Fruit fly (Drosophila melanogaster) whole organism, embryonic: ENCODE data around the gene ninaE.
A peak's percentile ranks its signal among the peaks of the same experiment; 100 is the strongest.

Experiments used
- Atf3 ChIP-seq: fragments of 200-800 bp; sonication (Bioruptor generic); optimal IDR thresholded peaks from 3 replicates; lab custom pipeline; 2016; ENCODE audit warnings: missing biosample characterization, missing genetic modification characterization
- CG11504 ChIP-seq: fragments of 200-800 bp; sonication (Bioruptor generic); optimal IDR thresholded peaks from 3 replicates; lab custom pipeline; 2019; ENCODE audit warnings: missing biosample characterization, mild to moderate bottlenecking, missing genetic modification characterization, moderate library complexity
- CG12659 ChIP-seq: fragments of 200-800 bp; sonication (Bioruptor generic); optimal IDR thresholded peaks from 3 replicates; lab custom pipeline; 2017; ENCODE audit warnings: mild to moderate bottlenecking, missing biosample characterization, missing genetic modification reagents, missing genetic modification characterization
- CG12744 ChIP-seq: fragments of 200-800 bp; sonication (Bioruptor generic); optimal IDR thresholded peaks from 2 replicates; lab custom pipeline; 2016; ENCODE audit warnings: missing biosample characterization, missing genetic modification characterization
- CG15696 ChIP-seq: fragments of 200-800 bp; sonication (Bioruptor generic); optimal IDR thresholded peaks from 2 replicates; lab custom pipeline; 2019; ENCODE audit warnings: missing biosample characterization, mild to moderate bottlenecking, missing genetic modification characterization, moderate library complexity
- CG17361 ChIP-seq: fragments of 200-800 bp; sonication (Bioruptor generic); IDR thresholded peaks from 3 replicates; pipeline ENCODE4 v1.3.6; 2022; ENCODE audit warnings: missing biosample characterization, missing genetic modification characterization
- CG18262 ChIP-seq: fragments of 200-800 bp; optimal IDR thresholded peaks from 3 replicates; lab custom pipeline; 2019; ENCODE audit warnings: missing biosample characterization, mild to moderate bottlenecking, missing genetic modification characterization, moderate library complexity
- CG18764 ChIP-seq: fragments of 200-800 bp; sonication (Bioruptor generic); optimal IDR thresholded peaks from 3 replicates; lab custom pipeline; 2016; ENCODE audit warnings: missing biosample characterization, missing genetic modification characterization
- CG2678 ChIP-seq: fragments of 200-800 bp; sonication (Bioruptor generic); optimal IDR thresholded peaks from 3 replicates; lab custom pipeline; 2019; ENCODE audit warnings: missing biosample characterization, mild to moderate bottlenecking, missing genetic modification characterization, moderate library complexity
- CG2875 ChIP-seq: fragments of 200-800 bp; sonication (Bioruptor generic); optimal IDR thresholded peaks from 2 replicates; lab custom pipeline; 2017; ENCODE audit warnings: missing biosample characterization, mild to moderate bottlenecking, missing genetic modification characterization, missing genetic modification reagents
- CG3163 ChIP-seq: fragments of 200-800 bp; sonication (Bioruptor generic); optimal IDR thresholded peaks from 3 replicates; lab custom pipeline; 2016; ENCODE audit warnings: missing biosample characterization, missing genetic modification characterization
- CG3407 ChIP-seq: fragments of 200-800 bp; sonication (Bioruptor generic); optimal IDR thresholded peaks from 2 replicates; lab custom pipeline; 2018; ENCODE audit warnings: missing biosample characterization, mild to moderate bottlenecking, missing genetic modification characterization
- CG43689 ChIP-seq: fragments of 200-800 bp; sonication (Bioruptor generic); IDR thresholded peaks from 2 replicates; pipeline ENCODE4 v1.3.6; 2022; ENCODE audit warnings: missing biosample characterization, missing genetic modification characterization
- CG4617 ChIP-seq: fragments of 200-800 bp; sonication (Bioruptor generic); optimal IDR thresholded peaks from 3 replicates; lab custom pipeline; 2016; ENCODE audit warnings: missing biosample characterization, missing genetic modification characterization, borderline replicate concordance
- CG4707 ChIP-seq: fragments of 200-800 bp; sonication (Bioruptor generic); optimal IDR thresholded peaks from 2 replicates; lab custom pipeline; 2018; ENCODE audit warnings: missing biosample characterization, mild to moderate bottlenecking, missing genetic modification characterization, moderate library complexity
- CG6689 ChIP-seq: fragments of 200-800 bp; sonication (Bioruptor generic); IDR thresholded peaks from 2 replicates; pipeline ENCODE4 v1.3.6; 2022; ENCODE audit warnings: missing biosample characterization, missing genetic modification characterization
- CG7556 ChIP-seq: fragments of 200-800 bp; sonication (Bioruptor generic); optimal IDR thresholded peaks from 2 replicates; lab custom pipeline; 2017; ENCODE audit warnings: missing biosample characterization, mild to moderate bottlenecking, missing genetic modification characterization
- CG7839 ChIP-seq: fragments of 200-800 bp; sonication (Bioruptor generic); optimal IDR thresholded peaks from 3 replicates; lab custom pipeline; 2018; ENCODE audit warnings: missing biosample characterization, mild to moderate bottlenecking, missing genetic modification characterization, moderate library complexity
- CG7987 ChIP-seq: fragments of 200-800 bp; sonication (Bioruptor generic); optimal IDR thresholded peaks from 2 replicates; lab custom pipeline; 2018; ENCODE audit warnings: missing biosample characterization, mild to moderate bottlenecking, missing genetic modification characterization, moderate library complexity
- CG9797 ChIP-seq: fragments of 200-800 bp; sonication (Bioruptor generic); optimal IDR thresholded peaks from 3 replicates; lab custom pipeline; 2018; ENCODE audit warnings: missing biosample characterization, mild to moderate bottlenecking, missing genetic modification characterization
- D ChIP-seq, 2 experiments: fragments of 200-800 bp in 1 of 2; fragments of >200 bp in 1 of 2; sonication (Bioruptor generic) in 1 of 2; optimal IDR thresholded peaks; 2 replicates in 1 of 2; 3 replicates in 1 of 2; lab custom pipeline; 2017; ENCODE audit warnings: mild to moderate bottlenecking in 1 of 2, missing biosample characterization in 1 of 2, missing genetic modification characterization in 1 of 2, missing genetic modification reagents in 1 of 2
- Deaf1 ChIP-seq: fragments of 200-800 bp; optimal IDR thresholded peaks from 3 replicates; lab custom pipeline; 2019; ENCODE audit warnings: missing biosample characterization, mild to moderate bottlenecking, missing genetic modification characterization, moderate library complexity
- HLH4C ChIP-seq: fragments of 200-800 bp; sonication (Bioruptor generic); IDR thresholded peaks from 3 replicates; pipeline ENCODE4 v1.3.6; 2022; ENCODE audit warnings: missing biosample characterization, missing genetic modification characterization; ENCODE audit not compliant: partially characterized antibody
- Hr51 ChIP-seq, 2 experiments: fragments of 200-800 bp; sonication (Bioruptor generic); optimal IDR thresholded peaks; 2 replicates in 1 of 2; 3 replicates in 1 of 2; lab custom pipeline; 2016 to 2018; ENCODE audit warnings: missing biosample characterization in 2 of 2, missing genetic modification characterization in 2 of 2, mild to moderate bottlenecking in 1 of 2, moderate library complexity in 1 of 2
- Max ChIP-seq: fragments of 200-800 bp; sonication (Bioruptor generic); optimal IDR thresholded peaks from 2 replicates; lab custom pipeline; 2016; ENCODE audit warnings: missing biosample characterization, mild to moderate bottlenecking, missing genetic modification characterization
- NFAT ChIP-seq: fragments of 200-800 bp; sonication (Bioruptor generic); IDR thresholded peaks from 2 replicates; pipeline ENCODE4 v1.3.6; 2022; ENCODE audit warnings: missing biosample characterization, missing genetic modification characterization
- Nf-YA ChIP-seq: fragments of 200-800 bp; sonication (Bioruptor generic); IDR thresholded peaks from 2 replicates; pipeline ENCODE4 v1.3.6; 2022; ENCODE audit warnings: missing biosample characterization, missing genetic modification characterization
- Nf-YB ChIP-seq: fragments of 200-800 bp; sonication (Bioruptor generic); optimal IDR thresholded peaks from 3 replicates; lab custom pipeline; 2019; ENCODE audit warnings: missing biosample characterization, mild to moderate bottlenecking, missing genetic modification characterization, moderate library complexity
- Xbp1 ChIP-seq: fragments of 200-800 bp; sonication (Bioruptor generic); optimal IDR thresholded peaks from 3 replicates; lab custom pipeline; 2016; ENCODE audit warnings: missing biosample characterization, mild to moderate bottlenecking, missing genetic modification characterization
- ase ChIP-seq: fragments of 200-800 bp; sonication (Bioruptor generic); IDR thresholded peaks from 3 replicates; pipeline ENCODE4 v1.3.6; 2022; ENCODE audit warnings: missing biosample characterization, missing genetic modification characterization
- az2 ChIP-seq: fragments of 200-800 bp; sonication (Bioruptor generic); optimal IDR thresholded peaks from 3 replicates; lab custom pipeline; 2016; ENCODE audit warnings: missing biosample characterization, missing genetic modification characterization
- bowl ChIP-seq: fragments of 200-800 bp; sonication (Bioruptor generic); IDR thresholded peaks from 2 replicates; pipeline ENCODE4 v1.3.6; 2022; ENCODE audit warnings: missing biosample characterization, missing genetic modification characterization
- bsh ChIP-seq, 2 experiments: fragments of 200-800 bp; sonication (Bioruptor generic); optimal IDR thresholded peaks; 2 replicates each; lab custom pipeline; 2017 to 2018; ENCODE audit warnings: mild to moderate bottlenecking in 2 of 2, missing biosample characterization in 2 of 2, missing genetic modification characterization in 2 of 2, moderate library complexity in 1 of 2
- corto ChIP-seq: fragments of 200-800 bp; sonication (Bioruptor generic); optimal IDR thresholded peaks from 2 replicates; lab custom pipeline; 2016; ENCODE audit warnings: missing biosample characterization, mild to moderate bottlenecking, missing genetic modification characterization, moderate library complexity
- grau ChIP-seq: fragments of 200-800 bp; optimal IDR thresholded peaks from 3 replicates; lab custom pipeline; 2019; ENCODE audit warnings: missing biosample characterization, mild to moderate bottlenecking, missing genetic modification characterization, moderate library complexity
- gsb-n ChIP-seq: fragments of 200-800 bp; sonication (Bioruptor generic); optimal IDR thresholded peaks from 3 replicates; lab custom pipeline; 2018; ENCODE audit warnings: missing biosample characterization, mild to moderate bottlenecking, missing genetic modification characterization
- jing ChIP-seq: fragments of 200-800 bp; sonication (Bioruptor generic); optimal IDR thresholded peaks from 2 replicates; lab custom pipeline; 2018; ENCODE audit warnings: missing biosample characterization, mild to moderate bottlenecking, missing genetic modification characterization
- jumu ChIP-seq: fragments of 200-800 bp; sonication (Bioruptor generic); optimal IDR thresholded peaks from 3 replicates; lab custom pipeline; 2016; ENCODE audit warnings: missing biosample characterization, missing genetic modification characterization
- kah ChIP-seq: fragments of 200-800 bp; sonication (Bioruptor generic); optimal IDR thresholded peaks from 2 replicates; lab custom pipeline; 2018; ENCODE audit warnings: missing biosample characterization, mild to moderate bottlenecking, missing genetic modification characterization
- lmd ChIP-seq: fragments of 200-800 bp; sonication (Bioruptor generic); IDR thresholded peaks from 2 replicates; pipeline ENCODE4 v1.3.6; 2022; ENCODE audit warnings: missing biosample characterization, missing genetic modification characterization
- mirr ChIP-seq: fragments of 200-800 bp; sonication (Bioruptor generic); optimal IDR thresholded peaks from 3 replicates; lab custom pipeline; 2018; ENCODE audit warnings: missing biosample characterization, mild to moderate bottlenecking, missing genetic modification characterization
- nmo ChIP-seq: fragments of 200-800 bp; sonication (Bioruptor generic); optimal IDR thresholded peaks from 2 replicates; lab custom pipeline; 2018; ENCODE audit warnings: missing biosample characterization, mild to moderate bottlenecking, missing genetic modification characterization, moderate library complexity
- phol ChIP-seq: fragments of 200-800 bp; sonication (Bioruptor generic); optimal IDR thresholded peaks from 3 replicates; lab custom pipeline; 2018; ENCODE audit warnings: missing biosample characterization, mild to moderate bottlenecking, missing genetic modification characterization, moderate library complexity
- scrt ChIP-seq: fragments of 200-800 bp; sonication (Bioruptor generic); optimal IDR thresholded peaks from 2 replicates; lab custom pipeline; 2018; ENCODE audit warnings: missing biosample characterization, mild to moderate bottlenecking, missing genetic modification characterization, moderate library complexity
- sens-2 ChIP-seq: fragments of 200-800 bp; sonication (Bioruptor generic); IDR thresholded peaks from 2 replicates; pipeline ENCODE4 v1.3.6; 2022; ENCODE audit warnings: missing biosample characterization, missing genetic modification characterization
- sug ChIP-seq: fragments of 200-800 bp; optimal IDR thresholded peaks from 2 replicates; lab custom pipeline; 2019; ENCODE audit warnings: missing biosample characterization, mild to moderate bottlenecking, missing genetic modification characterization, moderate library complexity
- trem ChIP-seq: fragments of 200-800 bp; optimal IDR thresholded peaks from 3 replicates; lab custom pipeline; 2019; ENCODE audit warnings: missing biosample characterization, mild to moderate bottlenecking, missing genetic modification characterization, moderate library complexity
- zen ChIP-seq: fragments of 200-800 bp; sonication (Bioruptor generic); optimal IDR thresholded peaks from 3 replicates; lab custom pipeline; 2018; ENCODE audit warnings: missing biosample characterization, mild to moderate bottlenecking, missing genetic modification characterization, moderate library complexity
- zfh2 ChIP-seq: fragments of 200-800 bp; sonication (Bioruptor generic); optimal IDR thresholded peaks from 2 replicates; lab custom pipeline; 2016; ENCODE audit warnings: missing biosample characterization, missing genetic modification characterization

Gene ninaE

dm6 chr3R:19877427-19878076 lies 10.5 kb downstream of the ninaE start, which contains the start of the genes CG17186 and Arc42 (continued):
- TF ChIP-seq Atf3 (GFP tag; lab: Kevin White, UChicago) (no peak), az2 (GFP tag; lab: Kevin White, UChicago) (peak; percentile 3), phol (peak; percentile 64), CG15696 (no peak), CG7987 (GFP tag; lab: Kevin White, UChicago) (no peak), Deaf1 (no peak), CG6689 (GFP tag; lab: Robert Waterston, UW) (no peak), Nf-YA (GFP tag; lab: Robert Waterston, UW) (no peak), CG4617 (peak; percentile 35), CG3407 (GFP tag; lab: Kevin White, UChicago) (no peak), CG18262 (tag; lab: Kevin White, UChicago) (peak; percentile 19), CG11504 (tag; lab: Kevin White, UChicago) (peak; percentile 30), trem (peak; percentile 71), CG17361 (GFP tag; lab: Robert Waterston, UW) (peak; percentile 31; the same call in 1 of the 3 replicates), jumu (no peak), HLH4C (GFP tag; lab: Robert Waterston, UW) (no peak), corto (GFP tag; lab: Kevin White, UChicago) (no peak), CG9797 (GFP tag; lab: Kevin White, UChicago) (peak; percentile 84), nmo (peak; percentile 68), sens-2 (GFP tag; lab: Robert Waterston, UW) (no peak), CG18764 (GFP tag; lab: Kevin White, UChicago) (peak; percentile 14), CG4707 (GFP tag; lab: Kevin White, UChicago) (no peak), D (optimal IDR thresholded peaks at IDR 0.05; lab: Kevin White, UChicago) (no peak), D (GFP tag; optimal IDR thresholded peaks at IDR 0.05; lab: Kevin White, UChicago) (no peak), lmd (GFP tag; lab: Robert Waterston, UW) (no peak), jing (GFP tag; lab: Kevin White, UChicago) (no peak), Max (GFP tag; lab: Kevin White, UChicago) (peak; percentile 53), Nf-YB (GFP tag; lab: Kevin White, UChicago) (no peak), kah (GFP tag; lab: Kevin White, UChicago) (peak; percentile 97), bowl (GFP tag; lab: Robert Waterston, UW) (no peak), ase (GFP tag; lab: Robert Waterston, UW) (no peak), sug (tag; lab: Kevin White, UChicago) (peak; percentile 23), CG7839 (tag; lab: Kevin White, UChicago) (no peak), CG12744 (GFP tag; lab: Kevin White, UChicago) (peak; percentile 1), scrt (GFP tag; lab: Kevin White, UChicago) (peak; percentile 98), zen (tag; lab: Kevin White, UChicago) (peak; percentile 23), CG7556 (GFP tag; lab: Kevin White, UChicago) (no peak), CG43689 (GFP tag; lab: Robert Waterston, UW) (no peak), CG2678 (tag; lab: Kevin White, UChicago) (peak; percentile 20), bsh (GFP tag; optimal IDR thresholded peaks at IDR 0.05; lab: Kevin White, UChicago) (peak; percentile 3 to 67), zfh2 (GFP tag; lab: Kevin White, UChicago) (no peak), CG2875 (GFP tag; lab: Kevin White, UChicago) (no peak), Hr51 (GFP tag; optimal IDR thresholded peaks at IDR 0.05; lab: Kevin White, UChicago) (peak in 1 of 2 experiments; percentile 1), NFAT (GFP tag; lab: Robert Waterston, UW) (no peak), CG12659 (peak; percentile 67), Xbp1 (GFP tag; lab: Kevin White, UChicago) (peak; percentile 22), mirr (GFP tag; lab: Kevin White, UChicago) (no peak), CG3163 (GFP tag; lab: Kevin White, UChicago) (no peak), grau (tag; lab: Kevin White, UChicago) (peak; percentile 19), gsb-n (tag; lab: Kevin White, UChicago) (peak; percentile 29)
